Fruit fly (Drosophila melanogaster) whole organism, embryonic: ENCODE data around the gene Pvf2.

Experiments used
- ATbp ChIP-seq: fragments of 200-800 bp; sonication (Bioruptor generic); optimal IDR thresholded peaks from 2 replicates; lab custom pipeline; 2017; ENCODE audit warnings: missing biosample characterization, mild to moderate bottlenecking, missing genetic modification characterization, missing genetic modification reagents
- Atf6 ChIP-seq: fragments of 200-800 bp; sonication (Bioruptor generic); IDR thresholded peaks from 2 replicates; pipeline ENCODE4 v1.3.6; 2022; ENCODE audit warnings: missing biosample characterization, missing genetic modification characterization
- Bteb2 ChIP-seq: fragments of 200-800 bp; sonication (Bioruptor generic); optimal IDR thresholded peaks from 2 replicates; lab custom pipeline; 2016; ENCODE audit warnings: missing biosample characterization, missing genetic modification characterization
- CG10147 ChIP-seq: fragments of 200-800 bp; sonication (Bioruptor generic); optimal IDR thresholded peaks from 2 replicates; lab custom pipeline; 2019; ENCODE audit warnings: missing biosample characterization, mild to moderate bottlenecking, missing genetic modification characterization, moderate library complexity
- CG10543 ChIP-seq: fragments of 200-800 bp; sonication (Bioruptor generic); optimal IDR thresholded peaks from 3 replicates; lab custom pipeline; 2017; ENCODE audit warnings: missing biosample characterization, mild to moderate bottlenecking, missing genetic modification characterization, moderate library complexity
- CG11456 ChIP-seq: fragments of 200-800 bp; sonication (Bioruptor generic); IDR thresholded peaks from 3 replicates; pipeline ENCODE4 v1.3.6; 2022; ENCODE audit warnings: missing biosample characterization, missing genetic modification characterization
- CG12299 ChIP-seq: fragments of 200-800 bp; sonication (Bioruptor generic); optimal IDR thresholded peaks from 2 replicates; lab custom pipeline; 2018; ENCODE audit warnings: missing biosample characterization, mild to moderate bottlenecking, missing genetic modification characterization
- CG14860 ChIP-seq: fragments of 200-800 bp; sonication (Bioruptor generic); IDR thresholded peaks from 3 replicates; pipeline ENCODE4 v1.3.6; 2022; ENCODE audit warnings: missing biosample characterization, missing genetic modification characterization; ENCODE audit not compliant: partially characterized antibody
- CG14965 ChIP-seq: fragments of 200-800 bp; sonication (Bioruptor generic); optimal IDR thresholded peaks from 2 replicates; lab custom pipeline; 2016; ENCODE audit warnings: missing biosample characterization, missing genetic modification characterization, borderline replicate concordance
- CG15479 ChIP-seq: fragments of 200-800 bp; sonication (Bioruptor generic); optimal IDR thresholded peaks from 3 replicates; lab custom pipeline; 2019; ENCODE audit warnings: missing biosample characterization, mild to moderate bottlenecking, missing genetic modification characterization, moderate library complexity
- CG17829 ChIP-seq: fragments of 200-800 bp; optimal IDR thresholded peaks from 2 replicates; lab custom pipeline; 2019; ENCODE audit warnings: missing biosample characterization, mild to moderate bottlenecking, missing genetic modification characterization, moderate library complexity
- CG2116 ChIP-seq: fragments of 200-800 bp; sonication (Bioruptor generic); optimal IDR thresholded peaks from 3 replicates; lab custom pipeline; 2018; ENCODE audit warnings: missing biosample characterization, mild to moderate bottlenecking, missing genetic modification characterization
- CG32532 ChIP-seq: fragments of 200-800 bp; sonication (Bioruptor generic); IDR thresholded peaks from 2 replicates; pipeline ENCODE4 v1.3.6; 2022; ENCODE audit warnings: missing biosample characterization, missing genetic modification characterization
- CG4854 ChIP-seq: fragments of 200-800 bp; sonication (Bioruptor generic); optimal IDR thresholded peaks from 2 replicates; lab custom pipeline; 2016; ENCODE audit warnings: missing biosample characterization, missing genetic modification characterization, inconsistent platforms
- CG5953 ChIP-seq: fragments of 200-800 bp; sonication (Bioruptor generic); IDR thresholded peaks from 2 replicates; pipeline ENCODE4 v1.3.6; 2022; ENCODE audit warnings: missing biosample characterization, missing genetic modification characterization
- CG6683 ChIP-seq: fragments of 200-800 bp; sonication (Bioruptor generic); optimal IDR thresholded peaks from 2 replicates; lab custom pipeline; 2017; ENCODE audit warnings: missing biosample characterization, mild to moderate bottlenecking, missing genetic modification characterization, missing genetic modification reagents
- CG6791 ChIP-seq: fragments of 200-800 bp; sonication (Bioruptor generic); IDR thresholded peaks from 3 replicates; pipeline ENCODE4 v1.3.6; 2022; ENCODE audit warnings: missing biosample characterization, missing genetic modification characterization; ENCODE audit not compliant: partially characterized antibody
- CG7745 ChIP-seq: fragments of 200-800 bp; sonication (Bioruptor generic); optimal IDR thresholded peaks from 2 replicates; lab custom pipeline; 2018; ENCODE audit warnings: missing biosample characterization, mild to moderate bottlenecking, missing genetic modification characterization, moderate library complexity
- CrebB ChIP-seq: fragments of 200-800 bp; sonication (Bioruptor generic); optimal IDR thresholded peaks from 3 replicates; lab custom pipeline; 2018; ENCODE audit warnings: missing biosample characterization, mild to moderate bottlenecking, missing genetic modification characterization
- Doc2 ChIP-seq: fragments of 200-800 bp; sonication (Bioruptor generic); IDR thresholded peaks from 2 replicates; pipeline ENCODE4 v1.3.6; 2022; ENCODE audit warnings: missing biosample characterization, missing genetic modification characterization
- E2f1 ChIP-seq: fragments of 200-800 bp; sonication (Bioruptor generic); IDR thresholded peaks from 2 replicates; pipeline ENCODE4 v1.3.6; 2022; ENCODE audit warnings: missing biosample characterization, missing genetic modification characterization
- Gug ChIP-seq: fragments of 200-800 bp; sonication (Bioruptor generic); IDR thresholded peaks from 4 replicates; pipeline ENCODE4 v1.3.6; 2022; ENCODE audit warnings: missing biosample characterization, missing genetic modification characterization
- H2.0 ChIP-seq: fragments of 200-800 bp; sonication (Bioruptor generic); IDR thresholded peaks from 2 replicates; pipeline ENCODE4 v1.3.6; 2022; ENCODE audit warnings: missing biosample characterization, missing genetic modification characterization
- Mrtf ChIP-seq: fragments of 200-800 bp; sonication (Bioruptor generic); IDR thresholded peaks from 3 replicates; pipeline ENCODE4 v1.3.6; 2022; ENCODE audit warnings: missing biosample characterization, missing genetic modification characterization
- Oaz ChIP-seq: fragments of 200-800 bp; sonication (Bioruptor generic); IDR thresholded peaks from 2 replicates; pipeline ENCODE4 v1.3.6; 2022; ENCODE audit warnings: missing biosample characterization, missing genetic modification characterization
- Opbp ChIP-seq: fragments of 200-800 bp; sonication (Bioruptor generic); IDR thresholded peaks from 3 replicates; pipeline ENCODE4 v1.3.6; 2022; ENCODE audit warnings: missing biosample characterization, missing genetic modification characterization; ENCODE audit not compliant: partially characterized antibody
- Optix ChIP-seq: fragments of 200-800 bp; sonication (Bioruptor generic); IDR thresholded peaks from 3 replicates; pipeline ENCODE4 v1.3.6; 2022; ENCODE audit warnings: missing biosample characterization, missing genetic modification characterization
- PHDP ChIP-seq: fragments of 200-800 bp; sonication (Bioruptor generic); optimal IDR thresholded peaks from 3 replicates; lab custom pipeline; 2018; ENCODE audit warnings: missing biosample characterization, mild to moderate bottlenecking, missing genetic modification characterization, moderate library complexity
- Sox102F ChIP-seq: fragments of 200-800 bp; sonication (Bioruptor generic); optimal IDR thresholded peaks from 2 replicates; lab custom pipeline; 2018; ENCODE audit warnings: missing biosample characterization, mild to moderate bottlenecking, missing genetic modification characterization, moderate library complexity
- TFAM ChIP-seq: fragments of 200-800 bp; sonication (Bioruptor generic); optimal IDR thresholded peaks from 2 replicates; lab custom pipeline; 2017; ENCODE audit warnings: missing biosample characterization, missing genetic modification characterization, inconsistent platforms
- Xbp1 ChIP-seq: fragments of 200-800 bp; sonication (Bioruptor generic); optimal IDR thresholded peaks from 3 replicates; lab custom pipeline; 2016; ENCODE audit warnings: missing biosample characterization, mild to moderate bottlenecking, missing genetic modification characterization
- ara ChIP-seq: fragments of 200-800 bp; sonication (Bioruptor generic); IDR thresholded peaks from 2 replicates; pipeline ENCODE4 v1.3.6; 2022; ENCODE audit warnings: missing biosample characterization, missing genetic modification characterization
- bab2 ChIP-seq: fragments of 200-800 bp; sonication (Bioruptor generic); optimal IDR thresholded peaks from 2 replicates; lab custom pipeline; 2016; ENCODE audit warnings: missing biosample characterization, missing genetic modification characterization
- bbx ChIP-seq: fragments of 200-800 bp; sonication (Bioruptor generic); IDR thresholded peaks from 2 replicates; pipeline ENCODE4 v1.3.6; 2022; ENCODE audit warnings: missing biosample characterization, missing genetic modification characterization; ENCODE audit not compliant: partially characterized antibody
- chif ChIP-seq, 2 experiments: fragments of 200-800 bp; sonication (Bioruptor generic); optimal IDR thresholded peaks; 3 replicates each; lab custom pipeline; 2016; ENCODE audit warnings: missing biosample characterization in 2 of 2, missing genetic modification characterization in 2 of 2
- crc ChIP-seq: fragments of 200-800 bp; sonication (Bioruptor generic); optimal IDR thresholded peaks from 2 replicates; lab custom pipeline; 2016; ENCODE audit warnings: missing biosample characterization, missing genetic modification characterization
- disco-r ChIP-seq: fragments of 200-800 bp; sonication (Bioruptor generic); optimal IDR thresholded peaks from 2 replicates; lab custom pipeline; 2016; ENCODE audit warnings: missing biosample characterization, missing genetic modification characterization
- gt ChIP-seq: fragments of 200-800 bp; sonication (Bioruptor generic); IDR thresholded peaks from 2 replicates; pipeline ENCODE4 v1.3.6; 2022; ENCODE audit warnings: missing biosample characterization, missing genetic modification characterization
- insv ChIP-seq, 2 experiments: fragments of 200-800 bp; sonication (Bioruptor generic); optimal IDR thresholded peaks; 3 replicates each; lab custom pipeline; 2016 to 2018; ENCODE audit warnings: missing biosample characterization in 2 of 2, missing genetic modification characterization in 2 of 2
- jigr1 ChIP-seq: fragments of 200-800 bp; sonication (Bioruptor generic); IDR thresholded peaks from 3 replicates; pipeline ENCODE4 v1.3.6; 2022; ENCODE audit warnings: missing biosample characterization, missing genetic modification characterization
- jing ChIP-seq: fragments of 200-800 bp; sonication (Bioruptor generic); optimal IDR thresholded peaks from 2 replicates; lab custom pipeline; 2018; ENCODE audit warnings: missing biosample characterization, mild to moderate bottlenecking, missing genetic modification characterization
- knrl ChIP-seq: fragments of 200-800 bp; sonication (Bioruptor generic); IDR thresholded peaks from 3 replicates; pipeline ENCODE4 v1.3.6; 2022; ENCODE audit warnings: missing biosample characterization, missing genetic modification characterization; ENCODE audit not compliant: partially characterized antibody
- otp ChIP-seq: fragments of 200-800 bp; sonication (Bioruptor generic); IDR thresholded peaks from 3 replicates; pipeline ENCODE4, ENCODE4 v1.3.6; 2022; ENCODE audit warnings: missing biosample characterization, missing genetic modification characterization
- phol ChIP-seq: fragments of 200-800 bp; sonication (Bioruptor generic); optimal IDR thresholded peaks from 3 replicates; lab custom pipeline; 2018; ENCODE audit warnings: missing biosample characterization, mild to moderate bottlenecking, missing genetic modification characterization, moderate library complexity
- pros ChIP-seq: fragments of 200-800 bp; sonication (Bioruptor generic); optimal IDR thresholded peaks from 3 replicates; lab custom pipeline; 2019; ENCODE audit warnings: missing biosample characterization, mild to moderate bottlenecking, missing genetic modification characterization, moderate library complexity
- sc ChIP-seq, 3 experiments: fragments of >200 bp in 2 of 3; fragments of 200-800 bp in 1 of 3; sonication (Bioruptor generic) in 1 of 3; optimal IDR thresholded peaks; 2 replicates in 2 of 3; 3 replicates in 1 of 3; lab custom pipeline; 2017; ENCODE audit warnings: mild to moderate bottlenecking in 1 of 3, missing biosample characterization in 1 of 3, missing genetic modification characterization in 1 of 3, missing genetic modification reagents in 1 of 3
- sens ChIP-seq: fragments of 200-800 bp; sonication (Bioruptor generic); peaks from one replicate; lab custom pipeline; 2016; ENCODE audit warnings: missing biosample characterization, missing genetic modification characterization

Pvf2 gene

dm6 chr2L:7060751-7061150, 23.7 kb downstream of the Pvf2 start, which contains the start of gene Mst27D (continued):
- TF ChIP-seq CG14965 (no peak), Mrtf (GFP tag; lab: Robert Waterston, UW) (no peak), Optix (no peak), Xbp1 (GFP tag; lab: Kevin White, UChicago) (no peak), CG10543 (GFP tag; lab: Kevin White, UChicago) (no peak), phol (tag; lab: Kevin White, UChicago) (no peak), Doc2 (GFP tag; lab: Robert Waterston, UW) (no peak)

- TF ChIP-seq ATbp (GFP tag; lab: Kevin White, UChicago), result no peak
- TF ChIP-seq CG7745 (tag; lab: Kevin White, UChicago), result no peak
- TF ChIP-seq CG4854 (GFP tag; lab: Kevin White, UChicago), result peak; percentile 37
- peak; percentile 31; the same call in 1 of the 3 replicates for TF ChIP-seq knrl (GFP tag; lab: Robert Waterston, UW)
- TF ChIP-seq CG6791 (GFP tag; lab: Robert Waterston, UW), result peak; percentile 53; the same call in 2 of the 3 replicates
- no peak for TF ChIP-seq CG10147 (GFP tag; lab: Kevin White, UChicago)
- no peak for TF ChIP-seq Sox102F (GFP tag; lab: Kevin White, UChicago)
- TF ChIP-seq Atf6 (GFP tag; lab: Robert Waterston, UW), result 0 out of 2 replicates have a peak, but pooled peaks have one; percentile 38
- TF ChIP-seq PHDP (tag; lab: Kevin White, UChicago), result no peak
- peak; percentile 30 for TF ChIP-seq CrebB
- TF ChIP-seq jigr1 (GFP tag; lab: Robert Waterston, UW), result no peak
- peak in 1 of 2 experiments; percentile 60 for TF ChIP-seq insv (GFP tag; optimal IDR thresholded peaks at IDR 0.05; lab: Kevin White, UChicago)
- TF ChIP-seq bbx, result peak; percentile 52; the same call in 1 of the 2 replicates
- no peak for TF ChIP-seq sc (optimal IDR thresholded peaks at IDR 0.05; lab: Kevin White, UChicago)
- no peak for TF ChIP-seq sc (GFP tag; optimal IDR thresholded peaks at IDR 0.05; lab: Kevin White, UChicago)
- TF ChIP-seq H2.0 (GFP tag; lab: Robert Waterston, UW), result no peak
- TF ChIP-seq gt, result no peak
- TF ChIP-seq CG32532 (GFP tag; lab: Robert Waterston, UW), result peak; percentile 34; the same call in 1 of the 2 replicates
- no peak for TF ChIP-seq jing (GFP tag; lab: Kevin White, UChicago)
- no peak for TF ChIP-seq disco-r
- TF ChIP-seq E2f1, result 0 out of 2 replicates have a peak, but pooled peaks have one; percentile 15
- no peak for TF ChIP-seq crc (GFP tag; lab: Kevin White, UChicago)
- peak; percentile 17 to 34 for TF ChIP-seq chif (GFP tag; optimal IDR thresholded peaks at IDR 0.05; lab: Kevin White, UChicago)
- peak; percentile 57 for TF ChIP-seq Opbp (GFP tag; lab: Robert Waterston, UW)
- no peak for TF ChIP-seq pros (GFP tag; lab: Kevin White, UChicago)
- TF ChIP-seq CG15479 (GFP tag; lab: Kevin White, UChicago), result peak; percentile 87
- peak; percentile 51 for TF ChIP-seq bab2
- TF ChIP-seq CG11456 (GFP tag; lab: Robert Waterston, UW), result 0 out of 3 replicates have a peak, but pooled peaks have one; percentile 41
- TF ChIP-seq Oaz (GFP tag; lab: Robert Waterston, UW), result no peak
- TF ChIP-seq Gug (GFP tag; lab: Robert Waterston, UW), result no peak
- TF ChIP-seq Bteb2, result peak; percentile 32
- no peak for TF ChIP-seq CG12299 (tag; lab: Kevin White, UChicago)
- TF ChIP-seq CG14860 (GFP tag; lab: Robert Waterston, UW), result no peak
- no peak for TF ChIP-seq CG5953 (GFP tag; lab: Robert Waterston, UW)
- TF ChIP-seq sens, result peak; percentile 81
- no peak for TF ChIP-seq ara (GFP tag; lab: Robert Waterston, UW)
- no peak for TF ChIP-seq TFAM (GFP tag; lab: Kevin White, UChicago)
- TF ChIP-seq CG2116, result peak; percentile 70
- no peak for TF ChIP-seq CG6683
- peak; percentile 61 for TF ChIP-seq CG17829 (tag; lab: Kevin White, UChicago)
- TF ChIP-seq otp (GFP tag; lab: Robert Waterston, UW), result no peak
These were observed 28.1 kb downstream of the Pvf2 start, which contains the start of gene Mnn1 for dm6 chr2L:7056189-7056926. Mnn1 (plus strand) TSS chr2L:7056301.
